Worm (Caenorhabditis elegans) whole organism, L1 larva: Measurements from ENCODE around the gene cyn-9.

Source experiments
- C34B4.2 ChIP-seq: sonication (generic microtip); optimal IDR thresholded peaks from 2 replicates; lab custom pipeline; 2017; ENCODE audit warnings: mild to moderate bottlenecking, missing genetic modification characterization, missing compliant biosample characterization
- aly-2 ChIP-seq: fragments of 150-350 bp; optimal IDR thresholded peaks from 2 replicates; lab custom pipeline; 2014; ENCODE audit warnings: missing biosample characterization, missing genetic modification characterization
- ama-1 ChIP-seq: fragments of 150-350 bp; optimal IDR thresholded peaks from 2 replicates; lab custom pipeline; 2014
- blmp-1 ChIP-seq: fragments of 150-350 bp; optimal IDR thresholded peaks from 2 replicates; lab custom pipeline; 2014; ENCODE audit warnings: missing biosample characterization, missing genetic modification characterization
- ceh-82 ChIP-seq, 3 experiments: fragments of 150-350 bp in 1 of 3; sonication (generic microtip) in 2 of 3; optimal IDR thresholded peaks; 2 replicates each; lab custom pipeline; 2014 to 2017; ENCODE audit warnings: missing biosample characterization in 3 of 3, missing genetic modification characterization in 3 of 3
- elt-2 ChIP-seq: sonication (generic microtip); optimal IDR thresholded peaks from 2 replicates; lab custom pipeline; 2016; ENCODE audit warnings: missing genetic modification characterization, mild to moderate bottlenecking, inconsistent platforms, missing compliant biosample characterization, missing genetic modification reagents
- jun-1 ChIP-seq: fragments of 150-350 bp; optimal IDR thresholded peaks from 2 replicates; lab custom pipeline; 2014; ENCODE audit warnings: missing biosample characterization, missing genetic modification reagents, missing genetic modification characterization
- lsy-2 ChIP-seq, 2 experiments: fragments of 150-350 bp; optimal IDR thresholded peaks; 2 replicates each; lab custom pipeline; 2014; ENCODE audit warnings: missing biosample characterization in 2 of 2, missing genetic modification characterization in 2 of 2
- nhr-237 ChIP-seq: fragments of 150-350 bp; optimal IDR thresholded peaks from 2 replicates; lab custom pipeline; 2014; ENCODE audit warnings: missing biosample characterization, missing genetic modification characterization
- pag-3 ChIP-seq: sonication (generic microtip); optimal IDR thresholded peaks from 2 replicates; lab custom pipeline; 2017; ENCODE audit warnings: missing genetic modification characterization, mild to moderate bottlenecking, missing compliant biosample characterization, antibody characterized with exemption, borderline replicate concordance; ENCODE audit not compliant: insufficient read depth
- snu-23 ChIP-seq: sonication (generic microtip); optimal IDR thresholded peaks from 2 replicates; lab custom pipeline; 2016; ENCODE audit warnings: missing genetic modification characterization, missing compliant biosample characterization
- swsn-7 ChIP-seq: sonication (generic microtip); optimal IDR thresholded peaks from 2 replicates; lab custom pipeline; 2016; ENCODE audit warnings: missing genetic modification characterization, missing compliant biosample characterization
- unc-130 ChIP-seq: fragments of 150-350 bp; optimal IDR thresholded peaks from 2 replicates; lab custom pipeline; 2017; ENCODE audit warnings: missing biosample characterization, missing genetic modification characterization, inconsistent platforms
- unc-62 ChIP-seq: fragments of 150-350 bp; optimal IDR thresholded peaks from 2 replicates; lab custom pipeline; 2014; ENCODE audit warnings: missing biosample characterization, missing genetic modification reagents, missing genetic modification characterization

- no peak for TF ChIP-seq jun-1
- TF ChIP-seq C34B4.2 (tag; lab: Kevin White, UChicago) = no peak
- no peak for TF ChIP-seq lsy-2 (tag; optimal IDR thresholded peaks at IDR 0.05; lab: Kevin White, UChicago)
- TF ChIP-seq pag-3 = no peak
- no peak for TF ChIP-seq unc-130 (tag; lab: Kevin White, UChicago)
- no peak for TF ChIP-seq aly-2 (tag; lab: Kevin White, UChicago)
- TF ChIP-seq ceh-82 (tag; optimal IDR thresholded peaks at IDR 0.05; lab: Kevin White, UChicago) = no peak
- TF ChIP-seq nhr-237 (tag; lab: Kevin White, UChicago) = no peak
- TF ChIP-seq swsn-7 (tag; lab: Kevin White, UChicago) = no peak
- TF ChIP-seq blmp-1 (tag; lab: Kevin White, UChicago) = no peak
- TF ChIP-seq snu-23 (GFP tag; lab: Kevin White, UChicago) = no peak
- no peak for TF ChIP-seq elt-2 (tag; lab: Kevin White, UChicago)
- no peak for TF ChIP-seq ama-1
- no peak for TF ChIP-seq unc-62 (GFP tag; lab: Kevin White, UChicago)
These were observed 13.7 kb upstream of the cyn-9 start, which contains the start of gene nrde-1 for ce11 chrIII:3713163-3713562.
